Fruit fly (Drosophila melanogaster): ENCODE measurements around the gene Gss2.
A peak's percentile ranks its signal among the peaks of the same experiment; 100 is the strongest.

Gene Gss2

dm6 chrX:17910941-17911703 is 11.6 kb downstream of the Gss2 start, which contains the start of gene CG6847 (continued):
- TF ChIP-seq Dref (GFP tag; IDR thresholded peaks at IDR 0.05) (no peak), CG9817 (tag; optimal IDR thresholded peaks at IDR 0.05) (peak; percentile 55), h (optimal IDR thresholded peaks at IDR 0.05) (no peak), grn (GFP tag; optimal IDR thresholded peaks at IDR 0.05) (no peak), gro (GFP tag; optimal IDR thresholded peaks at IDR 0.05) (no peak), CG1647 (GFP tag; optimal IDR thresholded peaks at IDR 0.05) (no peak), Oli (tag; optimal IDR thresholded peaks at IDR 0.05) (peak; percentile 83), repo (GFP tag; optimal IDR thresholded peaks at IDR 0.05) (no peak), wek (GFP tag; optimal IDR thresholded peaks at IDR 0.05) (no peak), CG17359 (tag; optimal IDR thresholded peaks at IDR 0.05) (peak; percentile 38), CrebB (tag; optimal IDR thresholded peaks at IDR 0.05) (no peak), Hr3 (GFP tag; optimal IDR thresholded peaks at IDR 0.05) (peak; percentile 60), vnd (GFP tag; IDR thresholded peaks at IDR 0.05; ENCODE audit: partially characterized antibody) (no peak), CG14710 (tag; optimal IDR thresholded peaks at IDR 0.05) (peak; percentile 31), CG6689 (GFP tag; IDR thresholded peaks at IDR 0.05) (peak; percentile 73), tup (GFP tag; optimal IDR thresholded peaks at IDR 0.05) (no peak), CG9932 (GFP tag; IDR thresholded peaks at IDR 0.05) (peak; percentile 59), Tbp (GFP tag; optimal IDR thresholded peaks at IDR 0.05) (no peak), Lhr (GFP tag; optimal IDR thresholded peaks at IDR 0.05) (peak; percentile 15), Eip74EF (GFP tag; optimal IDR thresholded peaks at IDR 0.05) (peak in 1 of 2 experiments; percentile 85), CG9215 (GFP tag; IDR thresholded peaks at IDR 0.05) (peak; percentile 53), gcm2 (GFP tag; optimal IDR thresholded peaks at IDR 0.05) (no peak), CG13624 (GFP tag; optimal IDR thresholded peaks at IDR 0.05) (no peak), CG8359 (GFP tag; optimal IDR thresholded peaks at IDR 0.05; ENCODE audit: borderline replicate concordance) (no peak), lmd (GFP tag; IDR thresholded peaks at IDR 0.05) (peak; percentile 60), fd64A (GFP tag; optimal IDR thresholded peaks at IDR 0.05) (no peak), CG11723 (GFP tag; optimal IDR thresholded peaks at IDR 0.05) (peak; percentile 39), jigr1 (GFP tag; IDR thresholded peaks at IDR 0.05) (no peak), ab (GFP tag; optimal IDR thresholded peaks at IDR 0.05) (no peak), Sox100B (GFP tag; optimal IDR thresholded peaks at IDR 0.05) (peak; percentile 74), nom (GFP tag; optimal IDR thresholded peaks at IDR 0.05) (no peak), Six4 (GFP tag; optimal IDR thresholded peaks at IDR 0.05) (peak; percentile 7), twi (tag; optimal IDR thresholded peaks at IDR 0.05) (peak; percentile 67), D19A (tag; optimal IDR thresholded peaks at IDR 0.05) (peak; percentile 31), CG6683 (GFP tag; optimal IDR thresholded peaks at IDR 0.05) (no peak), nmo (GFP tag; optimal IDR thresholded peaks at IDR 0.05) (peak; percentile 89), CG10565 (GFP tag; optimal IDR thresholded peaks at IDR 0.05) (no peak), Hr39 (optimal IDR thresholded peaks at IDR 0.05) (no peak), sr (GFP tag; IDR thresholded peaks at IDR 0.05) (peak; percentile 60; the same call in 2 of the 3 replicates), zen (tag; optimal IDR thresholded peaks at IDR 0.05) (no peak), pb (GFP tag; optimal IDR thresholded peaks at IDR 0.05) (no peak), CG13775 (GFP tag; optimal IDR thresholded peaks at IDR 0.05) (peak; percentile 70), CG2199 (GFP tag; IDR thresholded peaks at IDR 0.05) (no peak), Xbp1 (GFP tag; optimal IDR thresholded peaks at IDR 0.05) (peak; percentile 72), CG17186 (GFP tag; optimal IDR thresholded peaks at IDR 0.05) (no peak), al (GFP tag; IDR thresholded peaks at IDR 0.05) (peak; percentile 45; the same call in 1 of the 2 replicates), CG3995 (GFP tag; optimal IDR thresholded peaks at IDR 0.05) (no peak), Adf1 (GFP tag; IDR thresholded peaks at IDR 0.05) (no peak), CkIIα-i1 (GFP tag; IDR thresholded peaks at IDR 0.05) (no peak), sima (GFP tag; optimal IDR thresholded peaks at IDR 0.05) (no peak)
